Fruit fly (Drosophila melanogaster) S2 (cell line): ENCODE data around the gene CG32373.

Experiments used
- CG8478 ChIP-seq: fragments of >200 bp; optimal IDR thresholded peaks from 2 replicates; lab custom pipeline; 2018
- CTCF ChIP-seq, 2 experiments: fragments of >200 bp; optimal IDR thresholded peaks; 2 replicates each; lab custom pipeline; 2018

dm6 chr3L:7772160-7772798 is 121.9 kb downstream of the CG32373 start:
- TF ChIP-seq CG8478 (lab: Kevin White, UChicago) (no peak), CTCF (optimal IDR thresholded peaks at IDR 0.05; lab: Kevin White, UChicago) (no peak)
